Worm (Caenorhabditis elegans) whole organism, L3 larva: ENCODE measurements around the gene F57C12.6.

ENCODE experiments used
- daf-12 ChIP-seq: fragments of 150-350 bp; optimal IDR thresholded peaks from 2 replicates; lab custom pipeline; 2014; ENCODE audit warnings: missing biosample characterization, missing genetic modification reagents, missing genetic modification characterization
- lin-15B ChIP-seq: fragments of 150-350 bp; optimal IDR thresholded peaks from 2 replicates; lab custom pipeline; 2014; ENCODE audit warnings: missing biosample characterization, missing genetic modification characterization
- nhr-11 ChIP-seq: fragments of 150-350 bp; optimal IDR thresholded peaks from 2 replicates; lab custom pipeline; 2014; ENCODE audit warnings: missing biosample characterization, missing genetic modification characterization
- nhr-25 ChIP-seq: sonication (generic microtip); optimal IDR thresholded peaks from 2 replicates; lab custom pipeline; 2017; ENCODE audit warnings: missing biosample characterization, missing genetic modification characterization
- tbx-2 ChIP-seq: sonication (generic microtip); optimal IDR thresholded peaks from 2 replicates; lab custom pipeline; 2016; ENCODE audit warnings: mild to moderate bottlenecking, missing genetic modification characterization, missing compliant biosample characterization

DNA sequence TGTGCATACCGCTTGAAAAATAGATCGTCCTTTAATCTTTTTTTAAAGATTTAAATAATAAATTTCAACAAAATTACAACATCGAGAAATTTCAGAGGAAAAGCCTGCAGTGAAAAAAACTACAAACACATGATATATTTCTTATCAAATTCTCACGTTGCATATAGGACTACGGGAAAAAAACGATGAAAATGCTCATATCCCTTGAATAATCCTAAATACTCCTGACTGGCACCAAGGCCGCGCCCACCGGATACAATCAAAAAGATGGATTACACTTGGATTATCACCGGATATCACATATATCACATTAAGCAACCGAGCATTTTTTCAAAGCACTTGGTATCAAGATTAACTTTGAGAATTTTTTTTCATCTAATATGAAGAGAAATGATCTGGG is 39.8 kb downstream of the F57C12.6 start:
- no peak for TF ChIP-seq tbx-2
- no peak for TF ChIP-seq daf-12
- no peak for TF ChIP-seq nhr-11 (tag; lab: Kevin White, UChicago)
- TF ChIP-seq nhr-25 (tag; lab: Kevin White, UChicago), result no peak
- TF ChIP-seq lin-15B, result no peak
